Fruit fly (Drosophila melanogaster) whole organism, embryonic: ENCODE data around the gene CG10365.

Experiments used
- Abd-B ChIP-seq: fragments of 200-800 bp; sonication (Bioruptor generic); optimal IDR thresholded peaks from 2 replicates; lab custom pipeline; 2018; ENCODE audit warnings: missing biosample characterization, mild to moderate bottlenecking, missing genetic modification characterization, moderate library complexity
- BtbVII ChIP-seq: fragments of 200-800 bp; sonication (Bioruptor generic); optimal IDR thresholded peaks from 3 replicates; lab custom pipeline; 2017; ENCODE audit warnings: missing biosample characterization, mild to moderate bottlenecking, missing genetic modification characterization
- CG10267 ChIP-seq: fragments of 200-800 bp; sonication (Bioruptor generic); optimal IDR thresholded peaks from 2 replicates; lab custom pipeline; 2018; ENCODE audit warnings: missing biosample characterization, mild to moderate bottlenecking, missing genetic modification characterization, moderate library complexity
- CG10431 ChIP-seq: fragments of 200-800 bp; sonication (Bioruptor generic); optimal IDR thresholded peaks from 3 replicates; lab custom pipeline; 2018; ENCODE audit warnings: missing biosample characterization, mild to moderate bottlenecking, missing genetic modification characterization
- CG10654 ChIP-seq: fragments of 200-800 bp; sonication (Bioruptor generic); optimal IDR thresholded peaks from 2 replicates; lab custom pipeline; 2016; ENCODE audit warnings: missing biosample characterization, missing genetic modification characterization
- CG11560 ChIP-seq: fragments of 200-800 bp; sonication (Bioruptor generic); IDR thresholded peaks from 3 replicates; pipeline ENCODE4 v1.3.6; 2022; ENCODE audit warnings: missing biosample characterization, missing genetic modification characterization
- CG12155 ChIP-seq: fragments of 200-800 bp; sonication (Bioruptor generic); optimal IDR thresholded peaks from 3 replicates; lab custom pipeline; 2016; ENCODE audit warnings: missing biosample characterization, missing genetic modification characterization
- CG12942 ChIP-seq: fragments of 200-800 bp; sonication (Bioruptor generic); optimal IDR thresholded peaks from 3 replicates; lab custom pipeline; 2016; ENCODE audit warnings: missing biosample characterization, missing genetic modification characterization
- CG13624 ChIP-seq: fragments of 200-800 bp; sonication (Bioruptor generic); optimal IDR thresholded peaks from 2 replicates; lab custom pipeline; 2016; ENCODE audit warnings: missing biosample characterization, missing genetic modification characterization
- CG15011 ChIP-seq: fragments of 200-800 bp; sonication (Bioruptor generic); optimal IDR thresholded peaks from 3 replicates; lab custom pipeline; 2018; ENCODE audit warnings: missing biosample characterization, mild to moderate bottlenecking, missing genetic modification characterization
- CG17328 ChIP-seq: fragments of 200-800 bp; sonication (Bioruptor generic); IDR thresholded peaks from 2 replicates; pipeline ENCODE4 v1.3.6; 2022; ENCODE audit warnings: missing biosample characterization, missing genetic modification characterization
- CG3407 ChIP-seq: fragments of 200-800 bp; sonication (Bioruptor generic); optimal IDR thresholded peaks from 2 replicates; lab custom pipeline; 2018; ENCODE audit warnings: missing biosample characterization, mild to moderate bottlenecking, missing genetic modification characterization
- CG34376 ChIP-seq: fragments of 200-800 bp; sonication (Bioruptor generic); optimal IDR thresholded peaks from 2 replicates; lab custom pipeline; 2018; ENCODE audit warnings: missing biosample characterization, mild to moderate bottlenecking, missing genetic modification characterization
- CG43689 ChIP-seq: fragments of 200-800 bp; sonication (Bioruptor generic); IDR thresholded peaks from 2 replicates; pipeline ENCODE4 v1.3.6; 2022; ENCODE audit warnings: missing biosample characterization, missing genetic modification characterization
- CG5180 ChIP-seq: fragments of 200-800 bp; sonication (Bioruptor generic); optimal IDR thresholded peaks from 3 replicates; lab custom pipeline; 2017; ENCODE audit warnings: missing biosample characterization, missing genetic modification characterization, mild to moderate bottlenecking, moderate library complexity, missing genetic modification reagents
- CG6272 ChIP-seq: fragments of 200-800 bp; sonication (Bioruptor generic); IDR thresholded peaks from 2 replicates; pipeline ENCODE4 v1.3.6; 2022; ENCODE audit warnings: missing biosample characterization, missing genetic modification characterization
- CG9932 ChIP-seq: fragments of 200-800 bp; sonication (Bioruptor generic); IDR thresholded peaks from 2 replicates; pipeline ENCODE4 v1.3.6; 2022; ENCODE audit warnings: missing biosample characterization, missing genetic modification characterization
- CoRest ChIP-seq: fragments of 200-800 bp; sonication (Bioruptor generic); optimal IDR thresholded peaks from 3 replicates; lab custom pipeline; 2018; ENCODE audit warnings: missing biosample characterization, mild to moderate bottlenecking, missing genetic modification characterization, moderate library complexity
- D19B ChIP-seq: fragments of 200-800 bp; sonication (Bioruptor generic); optimal IDR thresholded peaks from 2 replicates; lab custom pipeline; 2017; ENCODE audit warnings: missing biosample characterization, mild to moderate bottlenecking, missing genetic modification characterization
- Deaf1 ChIP-seq: fragments of 200-800 bp; optimal IDR thresholded peaks from 3 replicates; lab custom pipeline; 2019; ENCODE audit warnings: missing biosample characterization, mild to moderate bottlenecking, missing genetic modification characterization, moderate library complexity
- Dip3 ChIP-seq: fragments of 200-800 bp; sonication (Bioruptor generic); optimal IDR thresholded peaks from 3 replicates; lab custom pipeline; 2016; ENCODE audit warnings: missing biosample characterization, missing genetic modification characterization
- Eip74EF ChIP-seq, 2 experiments: fragments of 200-800 bp in 1 of 2; fragments of >200 bp in 1 of 2; sonication (Bioruptor generic) in 1 of 2; optimal IDR thresholded peaks; 2 replicates each; lab custom pipeline; 2017 to 2019; ENCODE audit warnings: missing biosample characterization in 2 of 2, missing genetic modification characterization in 2 of 2, mild to moderate bottlenecking in 1 of 2, moderate library complexity in 1 of 2
- Fer1 ChIP-seq: fragments of 200-800 bp; sonication (Bioruptor generic); optimal IDR thresholded peaks from 2 replicates; lab custom pipeline; 2017; ENCODE audit warnings: missing biosample characterization, mild to moderate bottlenecking, missing genetic modification characterization
- GATAe ChIP-seq: fragments of 200-800 bp; sonication (Bioruptor generic); conservative IDR thresholded peaks from 2 replicates; pipeline ENCODE4 v1.3.6; 2022; ENCODE audit warnings: missing biosample characterization, missing genetic modification characterization
- Hsf ChIP-seq: fragments of 200-800 bp; sonication (Bioruptor generic); optimal IDR thresholded peaks from 3 replicates; lab custom pipeline; 2016; ENCODE audit warnings: missing biosample characterization, missing genetic modification characterization
- Lpt ChIP-seq: fragments of >200 bp; optimal IDR thresholded peaks from 2 replicates; lab custom pipeline; 2018; ENCODE audit warnings: missing biosample characterization, missing genetic modification characterization
- Mad ChIP-seq: fragments of 200-800 bp; sonication (Bioruptor generic); optimal IDR thresholded peaks from 2 replicates; lab custom pipeline; 2016; ENCODE audit warnings: missing biosample characterization, missing genetic modification characterization
- Pdp1 ChIP-seq, 2 experiments: fragments of 200-800 bp; sonication (Bioruptor generic); optimal IDR thresholded peaks; 3 replicates each; lab custom pipeline; 2016; ENCODE audit warnings: missing biosample characterization in 2 of 2, missing genetic modification characterization in 2 of 2, mild to moderate bottlenecking in 1 of 2, moderate library complexity in 1 of 2
- Poxn ChIP-seq: fragments of 200-800 bp; sonication (Bioruptor generic); IDR thresholded peaks from 2 replicates; pipeline ENCODE4 v1.3.6; 2022; ENCODE audit warnings: missing biosample characterization, missing genetic modification characterization
- Ptx1 ChIP-seq: fragments of 200-800 bp; sonication (Bioruptor generic); IDR thresholded peaks from 2 replicates; pipeline ENCODE4 v1.3.6; 2022; ENCODE audit warnings: missing biosample characterization, missing genetic modification characterization
- Xrp1 ChIP-seq: fragments of 200-800 bp; sonication (Bioruptor generic); IDR thresholded peaks from 2 replicates; pipeline ENCODE4 v1.3.6; 2022; ENCODE audit warnings: missing biosample characterization, missing genetic modification characterization
- YL-1 ChIP-seq: fragments of 200-800 bp; sonication (Bioruptor generic); optimal IDR thresholded peaks from 3 replicates; lab custom pipeline; 2017; ENCODE audit warnings: missing biosample characterization, mild to moderate bottlenecking, missing genetic modification characterization
- az2 ChIP-seq: fragments of 200-800 bp; sonication (Bioruptor generic); optimal IDR thresholded peaks from 3 replicates; lab custom pipeline; 2016; ENCODE audit warnings: missing biosample characterization, missing genetic modification characterization
- bbx ChIP-seq: fragments of 200-800 bp; sonication (Bioruptor generic); IDR thresholded peaks from 2 replicates; pipeline ENCODE4 v1.3.6; 2022; ENCODE audit warnings: missing biosample characterization, missing genetic modification characterization; ENCODE audit not compliant: partially characterized antibody
- bowl ChIP-seq: fragments of 200-800 bp; sonication (Bioruptor generic); IDR thresholded peaks from 2 replicates; pipeline ENCODE4 v1.3.6; 2022; ENCODE audit warnings: missing biosample characterization, missing genetic modification characterization
- br ChIP-seq: fragments of >200 bp; optimal IDR thresholded peaks from 2 replicates; lab custom pipeline; 2017
- ci ChIP-seq: fragments of 200-800 bp; sonication (Bioruptor generic); IDR thresholded peaks from 3 replicates; pipeline ENCODE4 v1.3.6; 2022; ENCODE audit warnings: missing biosample characterization, missing genetic modification characterization
- dan ChIP-seq: fragments of 200-800 bp; sonication (Bioruptor generic); IDR thresholded peaks from 2 replicates; pipeline ENCODE4 v1.3.6; 2022; ENCODE audit warnings: missing biosample characterization, missing genetic modification characterization
- danr ChIP-seq: fragments of 200-800 bp; sonication (Bioruptor generic); IDR thresholded peaks from 2 replicates; pipeline ENCODE4 v1.3.6; 2022; ENCODE audit warnings: missing biosample characterization, missing genetic modification characterization
- eyg ChIP-seq: fragments of 200-800 bp; sonication (Bioruptor generic); optimal IDR thresholded peaks from 3 replicates; lab custom pipeline; 2016; ENCODE audit warnings: missing biosample characterization, missing genetic modification characterization
- grau ChIP-seq: fragments of 200-800 bp; optimal IDR thresholded peaks from 3 replicates; lab custom pipeline; 2019; ENCODE audit warnings: missing biosample characterization, mild to moderate bottlenecking, missing genetic modification characterization, moderate library complexity
- gsb-n ChIP-seq: fragments of 200-800 bp; sonication (Bioruptor generic); optimal IDR thresholded peaks from 3 replicates; lab custom pipeline; 2018; ENCODE audit warnings: missing biosample characterization, mild to moderate bottlenecking, missing genetic modification characterization
- lbe ChIP-seq: fragments of 200-800 bp; sonication (Bioruptor generic); optimal IDR thresholded peaks from 2 replicates; lab custom pipeline; 2016; ENCODE audit warnings: missing biosample characterization, mild to moderate bottlenecking, missing genetic modification characterization
- luna ChIP-seq: fragments of 200-800 bp; sonication (Bioruptor generic); optimal IDR thresholded peaks from 2 replicates; lab custom pipeline; 2016; ENCODE audit warnings: missing biosample characterization, missing genetic modification characterization
- mam ChIP-seq: fragments of 200-800 bp; sonication (Bioruptor generic); optimal IDR thresholded peaks from 3 replicates; lab custom pipeline; 2016; ENCODE audit warnings: missing biosample characterization, missing genetic modification characterization
- nau ChIP-seq: fragments of 200-800 bp; sonication (Bioruptor generic); optimal IDR thresholded peaks from 3 replicates; lab custom pipeline; 2017; ENCODE audit warnings: missing biosample characterization, mild to moderate bottlenecking, missing genetic modification characterization, missing genetic modification reagents
- pnt ChIP-seq: fragments of 200-800 bp; sonication (Bioruptor generic); optimal IDR thresholded peaks from 3 replicates; lab custom pipeline; 2016; ENCODE audit warnings: missing biosample characterization, missing genetic modification characterization
- ranshi ChIP-seq: fragments of 200-800 bp; sonication (Bioruptor generic); IDR thresholded peaks from 2 replicates; pipeline ENCODE4 v1.3.6; 2022; ENCODE audit warnings: missing biosample characterization, missing genetic modification characterization
- sens ChIP-seq: fragments of 200-800 bp; sonication (Bioruptor generic); peaks from one replicate; lab custom pipeline; 2016; ENCODE audit warnings: missing biosample characterization, missing genetic modification characterization
- slou ChIP-seq: fragments of 200-800 bp; sonication (Bioruptor generic); optimal IDR thresholded peaks from 3 replicates; lab custom pipeline; 2016; ENCODE audit warnings: missing biosample characterization, missing genetic modification characterization
- sug ChIP-seq: fragments of 200-800 bp; optimal IDR thresholded peaks from 2 replicates; lab custom pipeline; 2019; ENCODE audit warnings: missing biosample characterization, mild to moderate bottlenecking, missing genetic modification characterization, moderate library complexity
- trem ChIP-seq: fragments of 200-800 bp; optimal IDR thresholded peaks from 3 replicates; lab custom pipeline; 2019; ENCODE audit warnings: missing biosample characterization, mild to moderate bottlenecking, missing genetic modification characterization, moderate library complexity
- unc-4 ChIP-seq: fragments of 200-800 bp; sonication (Bioruptor generic); IDR thresholded peaks from 2 replicates; pipeline ENCODE4 v1.3.6; 2022; ENCODE audit warnings: missing biosample characterization, missing genetic modification characterization; ENCODE audit not compliant: partially characterized antibody

CG10365 gene

dm6 chr3R:23763015-23763414, 39.9 kb downstream of the CG10365 start, which contains the start of gene udt (continued):
- no peak for TF ChIP-seq bowl (GFP tag; lab: Robert Waterston, UW)
- no peak for TF ChIP-seq CG11560 (tag; lab: Robert Waterston, UW)
- TF ChIP-seq eyg (GFP tag; lab: Kevin White, UChicago) = no peak
- no peak for TF ChIP-seq BtbVII (GFP tag; lab: Kevin White, UChicago)
- TF ChIP-seq CG17328 (GFP tag; lab: Robert Waterston, UW) = no peak
- peak; percentile 12 for TF ChIP-seq YL-1 (GFP tag; lab: Kevin White, UChicago)
- TF ChIP-seq CG12155 (GFP tag; lab: Kevin White, UChicago) = peak; percentile 14
- no peak for TF ChIP-seq CG10431
- peak; percentile 18; the same call in 1 of the 2 replicates for TF ChIP-seq CG9932 (GFP tag; lab: Robert Waterston, UW)
- no peak for TF ChIP-seq CG5180 (GFP tag; lab: Kevin White, UChicago)
- no peak for TF ChIP-seq dan (GFP tag; lab: Robert Waterston, UW)
- TF ChIP-seq ranshi (GFP tag; lab: Robert Waterston, UW) = no peak
- 0 out of 2 replicates have a peak, but pooled peaks have one; percentile 14 for TF ChIP-seq Xrp1 (GFP tag; lab: Robert Waterston, UW)
- no peak for TF ChIP-seq GATAe (GFP tag; lab: Robert Waterston, UW)
- no peak for TF ChIP-seq Lpt (GFP tag; lab: Kevin White, UChicago)
- TF ChIP-seq lbe (GFP tag; lab: Kevin White, UChicago) = no peak
- TF ChIP-seq CoRest (tag; lab: Kevin White, UChicago) = no peak
- TF ChIP-seq Pdp1 (GFP tag; optimal IDR thresholded peaks at IDR 0.05; lab: Kevin White, UChicago) = no peak
- TF ChIP-seq Deaf1 = no peak
- peak; percentile 4 for TF ChIP-seq CG13624
- TF ChIP-seq sens (GFP tag; lab: Kevin White, UChicago) = peak; percentile 80
- no peak for TF ChIP-seq Ptx1
- TF ChIP-seq Hsf = peak; percentile 1
- peak; percentile 20; the same call in 1 of the 2 replicates for TF ChIP-seq bbx (GFP tag; lab: Robert Waterston, UW)
- TF ChIP-seq mam (GFP tag; lab: Kevin White, UChicago) = peak; percentile 43
- TF ChIP-seq CG15011 (GFP tag; lab: Kevin White, UChicago) = no peak
- TF ChIP-seq Mad = peak; percentile 29
- TF ChIP-seq CG10267 = peak; percentile 94
- TF ChIP-seq Dip3 (GFP tag; lab: Kevin White, UChicago) = no peak
- no peak for TF ChIP-seq Poxn (GFP tag; lab: Robert Waterston, UW)
- no peak for TF ChIP-seq gsb-n (tag; lab: Kevin White, UChicago)
- no peak for TF ChIP-seq az2 (GFP tag; lab: Kevin White, UChicago)
- TF ChIP-seq D19B = no peak
- no peak for TF ChIP-seq unc-4
- no peak for TF ChIP-seq CG3407 (GFP tag; lab: Kevin White, UChicago)
- no peak for TF ChIP-seq sug (tag; lab: Kevin White, UChicago)
- TF ChIP-seq CG43689 (GFP tag; lab: Robert Waterston, UW) = no peak
- no peak for TF ChIP-seq slou (GFP tag; lab: Kevin White, UChicago)
- peak; percentile 4 for TF ChIP-seq CG34376 (GFP tag; lab: Kevin White, UChicago)
- peak; percentile 6 for TF ChIP-seq CG10654 (GFP tag; lab: Kevin White, UChicago)
- no peak for TF ChIP-seq CG6272 (GFP tag; lab: Robert Waterston, UW)
- peak; percentile 4 for TF ChIP-seq luna (GFP tag; lab: Kevin White, UChicago)
- no peak for TF ChIP-seq danr (GFP tag; lab: Robert Waterston, UW)
- peak; percentile 46 for TF ChIP-seq Abd-B (GFP tag; lab: Kevin White, UChicago)
- TF ChIP-seq trem = peak; percentile 35
- no peak for TF ChIP-seq ci (GFP tag; lab: Robert Waterston, UW)
- TF ChIP-seq Fer1 (GFP tag; lab: Kevin White, UChicago) = no peak
- TF ChIP-seq pnt (GFP tag; lab: Kevin White, UChicago) = no peak
- TF ChIP-seq Eip74EF (GFP tag; optimal IDR thresholded peaks at IDR 0.05; lab: Kevin White, UChicago) = no peak
- TF ChIP-seq br (lab: Kevin White, UChicago) = no peak
- TF ChIP-seq grau (tag; lab: Kevin White, UChicago) = no peak
- no peak for TF ChIP-seq CG12942 (GFP tag; lab: Kevin White, UChicago)
- TF ChIP-seq nau (GFP tag; lab: Kevin White, UChicago) = no peak
